Fruit fly (Drosophila melanogaster) whole organism, embryonic: ENCODE results near the gene pav.

Experiments
- Abd-B ChIP-seq: fragments of 200-800 bp; sonication (Bioruptor generic); optimal IDR thresholded peaks from 2 replicates; lab custom pipeline; 2018; ENCODE audit warnings: missing biosample characterization, mild to moderate bottlenecking, missing genetic modification characterization, moderate library complexity
- B-H2 ChIP-seq: fragments of 200-800 bp; sonication (Bioruptor generic); optimal IDR thresholded peaks from 2 replicates; lab custom pipeline; 2018; ENCODE audit warnings: missing biosample characterization, mild to moderate bottlenecking, missing genetic modification characterization
- Bdp1 ChIP-seq: fragments of 200-800 bp; sonication (Bioruptor generic); optimal IDR thresholded peaks from 3 replicates; lab custom pipeline; 2016; ENCODE audit warnings: missing biosample characterization, missing genetic modification characterization
- C15 ChIP-seq: fragments of 200-800 bp; sonication (Bioruptor generic); IDR thresholded peaks from 3 replicates; pipeline ENCODE4 v1.3.6; 2022; ENCODE audit warnings: missing biosample characterization, missing genetic modification characterization
- CG10366 ChIP-seq: fragments of 200-800 bp; sonication (Bioruptor generic); IDR thresholded peaks from 2 replicates; pipeline ENCODE4 v1.3.6; 2022; ENCODE audit warnings: missing biosample characterization, missing genetic modification characterization
- CG10565 ChIP-seq: fragments of 200-800 bp; sonication (Bioruptor generic); optimal IDR thresholded peaks from 3 replicates; lab custom pipeline; 2016; ENCODE audit warnings: missing biosample characterization, mild to moderate bottlenecking, missing genetic modification characterization
- CG13424 ChIP-seq: fragments of 200-800 bp; sonication (Bioruptor generic); optimal IDR thresholded peaks from 2 replicates; lab custom pipeline; 2019; ENCODE audit warnings: missing biosample characterization, mild to moderate bottlenecking, missing genetic modification characterization, moderate library complexity
- CG15011 ChIP-seq: fragments of 200-800 bp; sonication (Bioruptor generic); optimal IDR thresholded peaks from 3 replicates; lab custom pipeline; 2018; ENCODE audit warnings: missing biosample characterization, mild to moderate bottlenecking, missing genetic modification characterization
- CG15073 ChIP-seq: fragments of 200-800 bp; sonication (Bioruptor generic); optimal IDR thresholded peaks from 2 replicates; lab custom pipeline; 2016; ENCODE audit warnings: missing biosample characterization, missing genetic modification characterization
- CG15601 ChIP-seq: fragments of 200-800 bp; sonication (Bioruptor generic); optimal IDR thresholded peaks from 3 replicates; lab custom pipeline; 2019; ENCODE audit warnings: missing biosample characterization, mild to moderate bottlenecking, missing genetic modification characterization, moderate library complexity
- CG17829 ChIP-seq: fragments of 200-800 bp; optimal IDR thresholded peaks from 2 replicates; lab custom pipeline; 2019; ENCODE audit warnings: missing biosample characterization, mild to moderate bottlenecking, missing genetic modification characterization, moderate library complexity
- CG2712 ChIP-seq: fragments of 200-800 bp; optimal IDR thresholded peaks from 3 replicates; lab custom pipeline; 2019; ENCODE audit warnings: missing biosample characterization, mild to moderate bottlenecking, missing genetic modification characterization, moderate library complexity
- CG2875 ChIP-seq: fragments of 200-800 bp; sonication (Bioruptor generic); optimal IDR thresholded peaks from 2 replicates; lab custom pipeline; 2017; ENCODE audit warnings: missing biosample characterization, mild to moderate bottlenecking, missing genetic modification characterization, missing genetic modification reagents
- CG30020 ChIP-seq: fragments of 200-800 bp; optimal IDR thresholded peaks from 2 replicates; lab custom pipeline; 2019; ENCODE audit warnings: missing biosample characterization, mild to moderate bottlenecking, missing genetic modification characterization, moderate library complexity
- CG30403 ChIP-seq: fragments of 200-800 bp; sonication (Bioruptor generic); optimal IDR thresholded peaks from 3 replicates; lab custom pipeline; 2016; ENCODE audit warnings: missing biosample characterization, missing genetic modification characterization
- CG3281 ChIP-seq: fragments of 200-800 bp; sonication (Bioruptor generic); optimal IDR thresholded peaks from 3 replicates; lab custom pipeline; 2017; ENCODE audit warnings: missing biosample characterization, mild to moderate bottlenecking, missing genetic modification characterization
- CG34224 ChIP-seq: fragments of 200-800 bp; sonication (Bioruptor generic); IDR thresholded peaks from 3 replicates; pipeline ENCODE4 v1.3.6; 2022; ENCODE audit warnings: missing biosample characterization, missing genetic modification characterization; ENCODE audit not compliant: partially characterized antibody
- CG3995 ChIP-seq: fragments of 200-800 bp; sonication (Bioruptor generic); optimal IDR thresholded peaks from 3 replicates; lab custom pipeline; 2016; ENCODE audit warnings: missing biosample characterization, missing genetic modification characterization
- CG4617 ChIP-seq: fragments of 200-800 bp; sonication (Bioruptor generic); optimal IDR thresholded peaks from 3 replicates; lab custom pipeline; 2016; ENCODE audit warnings: missing biosample characterization, missing genetic modification characterization, borderline replicate concordance
- CG6654 ChIP-seq: fragments of 200-800 bp; sonication (Bioruptor generic); optimal IDR thresholded peaks from 2 replicates; lab custom pipeline; 2017; ENCODE audit warnings: missing biosample characterization, mild to moderate bottlenecking, missing genetic modification characterization
- CG8478 ChIP-seq: fragments of >200 bp; optimal IDR thresholded peaks from 2 replicates; lab custom pipeline; 2018
- CG8944 ChIP-seq: fragments of 200-800 bp; sonication (Bioruptor generic); optimal IDR thresholded peaks from 3 replicates; lab custom pipeline; 2016; ENCODE audit warnings: missing biosample characterization, missing genetic modification characterization
- CG9727 ChIP-seq: fragments of 200-800 bp; sonication (Bioruptor generic); optimal IDR thresholded peaks from 3 replicates; lab custom pipeline; 2017; ENCODE audit warnings: missing biosample characterization, mild to moderate bottlenecking, missing genetic modification characterization
- CHES-1-like ChIP-seq: fragments of 200-800 bp; sonication (Bioruptor generic); optimal IDR thresholded peaks from 2 replicates; lab custom pipeline; 2016; ENCODE audit warnings: missing biosample characterization, missing genetic modification characterization
- CoRest ChIP-seq: fragments of 200-800 bp; sonication (Bioruptor generic); optimal IDR thresholded peaks from 3 replicates; lab custom pipeline; 2018; ENCODE audit warnings: missing biosample characterization, mild to moderate bottlenecking, missing genetic modification characterization, moderate library complexity
- Dref ChIP-seq: fragments of 200-800 bp; sonication (Bioruptor generic); IDR thresholded peaks from 2 replicates; pipeline ENCODE4 v1.3.6; 2022; ENCODE audit warnings: missing biosample characterization, missing genetic modification characterization
- Fer1 ChIP-seq: fragments of 200-800 bp; sonication (Bioruptor generic); optimal IDR thresholded peaks from 2 replicates; lab custom pipeline; 2017; ENCODE audit warnings: missing biosample characterization, mild to moderate bottlenecking, missing genetic modification characterization
- H15 ChIP-seq: fragments of 200-800 bp; sonication (Bioruptor generic); IDR thresholded peaks from 3 replicates; pipeline ENCODE4 v1.3.6; 2022; ENCODE audit warnings: missing biosample characterization, missing genetic modification characterization
- H2.0 ChIP-seq: fragments of 200-800 bp; sonication (Bioruptor generic); IDR thresholded peaks from 2 replicates; pipeline ENCODE4 v1.3.6; 2022; ENCODE audit warnings: missing biosample characterization, missing genetic modification characterization
- Hmx ChIP-seq: fragments of 200-800 bp; sonication (Bioruptor generic); optimal IDR thresholded peaks from 2 replicates; lab custom pipeline; 2016; ENCODE audit warnings: missing biosample characterization, missing genetic modification characterization
- Rx ChIP-seq: fragments of 200-800 bp; sonication (Bioruptor generic); IDR thresholded peaks from 2 replicates; pipeline ENCODE4 v1.3.6; 2022; ENCODE audit warnings: missing biosample characterization, missing genetic modification characterization
- Side ChIP-seq: fragments of 200-800 bp; sonication (Bioruptor generic); optimal IDR thresholded peaks from 2 replicates; lab custom pipeline; 2016; ENCODE audit warnings: missing biosample characterization, missing genetic modification characterization
- Sin3A ChIP-seq: fragments of >200 bp; optimal IDR thresholded peaks from 2 replicates; lab custom pipeline; 2018
- Tbp ChIP-seq: fragments of >200 bp; optimal IDR thresholded peaks from 2 replicates; lab custom pipeline; 2018; ENCODE audit warnings: missing biosample characterization, missing genetic modification characterization
- az2 ChIP-seq: fragments of 200-800 bp; sonication (Bioruptor generic); optimal IDR thresholded peaks from 3 replicates; lab custom pipeline; 2016; ENCODE audit warnings: missing biosample characterization, missing genetic modification characterization
- bsh ChIP-seq, 2 experiments: fragments of 200-800 bp; sonication (Bioruptor generic); optimal IDR thresholded peaks; 2 replicates each; lab custom pipeline; 2017 to 2018; ENCODE audit warnings: mild to moderate bottlenecking in 2 of 2, missing biosample characterization in 2 of 2, missing genetic modification characterization in 2 of 2, moderate library complexity in 1 of 2
- chif ChIP-seq, 2 experiments: fragments of 200-800 bp; sonication (Bioruptor generic); optimal IDR thresholded peaks; 3 replicates each; lab custom pipeline; 2016; ENCODE audit warnings: missing biosample characterization in 2 of 2, missing genetic modification characterization in 2 of 2
- dysf ChIP-seq: fragments of 200-800 bp; sonication (Bioruptor generic); IDR thresholded peaks from 3 replicates; pipeline ENCODE4 v1.3.6; 2022; ENCODE audit warnings: missing biosample characterization, missing genetic modification characterization
- ems ChIP-seq: fragments of 200-800 bp; sonication (Bioruptor generic); optimal IDR thresholded peaks from 3 replicates; lab custom pipeline; 2016; ENCODE audit warnings: missing biosample characterization, missing genetic modification characterization
- en ChIP-seq: fragments of 200-800 bp; sonication (Bioruptor generic); optimal IDR thresholded peaks from 2 replicates; lab custom pipeline; 2016; ENCODE audit warnings: missing biosample characterization, missing genetic modification characterization
- kah ChIP-seq: fragments of 200-800 bp; sonication (Bioruptor generic); optimal IDR thresholded peaks from 2 replicates; lab custom pipeline; 2018; ENCODE audit warnings: missing biosample characterization, mild to moderate bottlenecking, missing genetic modification characterization
- klu ChIP-seq: fragments of 200-800 bp; sonication (Bioruptor generic); IDR thresholded peaks from 2 replicates; pipeline ENCODE4 v1.3.6; 2022; ENCODE audit warnings: missing biosample characterization, missing genetic modification characterization
- kni ChIP-seq: fragments of 200-800 bp; sonication (Bioruptor generic); optimal IDR thresholded peaks from 3 replicates; lab custom pipeline; 2017; ENCODE audit warnings: mild to moderate bottlenecking, missing biosample characterization, missing genetic modification reagents, missing genetic modification characterization
- nmo ChIP-seq: fragments of 200-800 bp; sonication (Bioruptor generic); optimal IDR thresholded peaks from 2 replicates; lab custom pipeline; 2018; ENCODE audit warnings: missing biosample characterization, mild to moderate bottlenecking, missing genetic modification characterization, moderate library complexity
- onecut ChIP-seq: fragments of 200-800 bp; sonication (Bioruptor generic); IDR thresholded peaks from 2 replicates; pipeline ENCODE4 v1.3.6; 2022; ENCODE audit warnings: missing biosample characterization, missing genetic modification characterization
- salm ChIP-seq: fragments of 200-800 bp; sonication (Bioruptor generic); optimal IDR thresholded peaks from 2 replicates; lab custom pipeline; 2018; ENCODE audit warnings: missing biosample characterization, mild to moderate bottlenecking, missing genetic modification characterization
- sens ChIP-seq: fragments of 200-800 bp; sonication (Bioruptor generic); peaks from one replicate; lab custom pipeline; 2016; ENCODE audit warnings: missing biosample characterization, missing genetic modification characterization
- sim ChIP-seq: fragments of 200-800 bp; sonication (Bioruptor generic); IDR thresholded peaks from 2 replicates; pipeline ENCODE4 v1.3.6; 2022; ENCODE audit warnings: missing biosample characterization, missing genetic modification characterization
- tgo ChIP-seq: fragments of 200-800 bp; sonication (Bioruptor generic); IDR thresholded peaks from 3 replicates; pipeline ENCODE4 v1.3.6; 2022; ENCODE audit warnings: missing biosample characterization, missing genetic modification characterization
- unc-4 ChIP-seq: fragments of 200-800 bp; sonication (Bioruptor generic); IDR thresholded peaks from 2 replicates; pipeline ENCODE4 v1.3.6; 2022; ENCODE audit warnings: missing biosample characterization, missing genetic modification characterization; ENCODE audit not compliant: partially characterized antibody
- unpg ChIP-seq: fragments of 200-800 bp; sonication (Bioruptor generic); optimal IDR thresholded peaks from 3 replicates; lab custom pipeline; 2018; ENCODE audit warnings: missing biosample characterization, mild to moderate bottlenecking, missing genetic modification characterization, moderate library complexity
- yki ChIP-seq: fragments of >200 bp; optimal IDR thresholded peaks from 3 replicates; lab custom pipeline; 2018

Gene pav

DNA sequence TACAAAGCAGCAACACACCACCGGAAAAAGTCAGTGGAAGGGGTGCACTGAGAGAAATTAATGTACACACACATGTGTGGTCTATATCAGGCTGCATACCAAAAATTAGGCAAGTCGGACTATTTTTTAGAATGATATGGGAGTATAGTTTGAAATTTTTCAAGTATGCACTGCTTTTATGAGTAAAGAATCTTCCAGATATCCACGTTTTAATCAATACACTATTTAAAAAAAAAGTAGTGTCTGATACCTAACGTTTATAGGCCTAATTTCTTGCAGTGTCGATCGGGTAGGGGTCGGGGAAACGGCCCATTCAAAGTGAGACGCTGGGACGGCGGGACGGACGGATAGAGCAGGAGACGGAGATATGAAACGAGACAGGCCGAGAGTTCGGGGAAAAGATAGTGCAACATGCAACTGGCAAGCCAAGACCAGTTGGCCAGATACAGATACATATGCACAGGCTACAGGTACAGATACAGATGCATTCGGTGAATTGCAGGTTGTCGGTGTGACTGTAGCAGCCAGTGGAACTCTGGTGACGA lies 12.1 kb upstream of the pav start (continued):
- TF ChIP-seq CG10565 (GFP tag; lab: Kevin White, UChicago) (peak; percentile 66), Side (GFP tag; lab: Kevin White, UChicago) (peak; percentile 94), CG8944 (GFP tag; lab: Kevin White, UChicago) (peak; percentile 94), CG30020 (tag; lab: Kevin White, UChicago) (peak; percentile 83), H2.0 (GFP tag; lab: Robert Waterston, UW) (peak; percentile 78), kah (GFP tag; lab: Kevin White, UChicago) (peak; percentile 87), Fer1 (GFP tag; lab: Kevin White, UChicago) (peak; percentile 81), CG6654 (peak; percentile 82), CG13424 (tag; lab: Kevin White, UChicago) (peak; percentile 95), CG4617 (GFP tag; lab: Kevin White, UChicago) (peak; percentile 76), az2 (GFP tag; lab: Kevin White, UChicago) (peak; percentile 95), CG8478 (lab: Kevin White, UChicago) (peak; percentile 17), CG15601 (tag; lab: Kevin White, UChicago) (peak; percentile 94), H15 (peak; percentile 79), CG15073 (GFP tag; lab: Kevin White, UChicago) (peak; percentile 66), Tbp (GFP tag; lab: Kevin White, UChicago) (no peak), Hmx (peak; percentile 70), sim (GFP tag; lab: Robert Waterston, UW) (peak; percentile 86), CG3281 (GFP tag; lab: Kevin White, UChicago) (peak; percentile 58), CHES-1-like (GFP tag; lab: Kevin White, UChicago) (peak; percentile 89), C15 (GFP tag; lab: Robert Waterston, UW) (no peak), sens (GFP tag; lab: Kevin White, UChicago) (peak; percentile 100), unpg (GFP tag; lab: Kevin White, UChicago) (peak; percentile 92), CG2712 (tag; lab: Kevin White, UChicago) (peak; percentile 98), B-H2 (GFP tag; lab: Kevin White, UChicago) (no peak), Rx (peak; percentile 84), onecut (GFP tag; lab: Robert Waterston, UW) (peak; percentile 85), CG2875 (GFP tag; lab: Kevin White, UChicago) (peak; percentile 92), CoRest (tag; lab: Kevin White, UChicago) (peak; percentile 95), CG34224 (GFP tag; lab: Robert Waterston, UW) (no peak), CG17829 (tag; lab: Kevin White, UChicago) (peak; percentile 97), Sin3A (no peak), CG15011 (GFP tag; lab: Kevin White, UChicago) (peak; percentile 82), Dref (GFP tag; lab: Robert Waterston, UW) (no peak), CG30403 (peak; percentile 94), nmo (GFP tag; lab: Kevin White, UChicago) (peak; percentile 97), chif (GFP tag; optimal IDR thresholded peaks at IDR 0.05; lab: Kevin White, UChicago) (peak; percentile 93 to 98), bsh (GFP tag; optimal IDR thresholded peaks at IDR 0.05; lab: Kevin White, UChicago) (peak; percentile 87 to 96), dysf (GFP tag; lab: Robert Waterston, UW) (peak; percentile 90), salm (tag; lab: Kevin White, UChicago) (peak; percentile 91), Abd-B (GFP tag; lab: Kevin White, UChicago) (peak; percentile 93), CG3995 (GFP tag; lab: Kevin White, UChicago) (peak; percentile 26), kni (GFP tag; lab: Kevin White, UChicago) (peak; percentile 93), klu (peak; percentile 69), ems (GFP tag; lab: Kevin White, UChicago) (peak; percentile 91), CG9727 (GFP tag; lab: Kevin White, UChicago) (peak; percentile 98), CG10366 (GFP tag; lab: Robert Waterston, UW) (peak; percentile 83), unc-4 (GFP tag; lab: Robert Waterston, UW) (no peak), en (GFP tag; lab: Kevin White, UChicago) (peak; percentile 89), Bdp1 (GFP tag; lab: Kevin White, UChicago) (peak; percentile 84), yki (lab: Kevin White, UChicago) (no peak), tgo (GFP tag; lab: Robert Waterston, UW) (peak; percentile 88)
